Fruit fly (Drosophila melanogaster) whole organism, embryonic: ENCODE measurements around the gene nolo.

Experiments
- CG10147 ChIP-seq: fragments of 200-800 bp; sonication (Bioruptor generic); optimal IDR thresholded peaks from 2 replicates; lab custom pipeline; 2019; ENCODE audit warnings: missing biosample characterization, mild to moderate bottlenecking, missing genetic modification characterization, moderate library complexity
- CG10959 ChIP-seq: fragments of 200-800 bp; sonication (Bioruptor generic); IDR thresholded peaks from 2 replicates; pipeline ENCODE4 v1.3.6; 2022; ENCODE audit warnings: missing biosample characterization, missing genetic modification characterization
- CG11085 ChIP-seq: fragments of 200-800 bp; sonication (Bioruptor generic); IDR thresholded peaks from 2 replicates; pipeline ENCODE4 v1.3.6; 2022; ENCODE audit warnings: missing biosample characterization, missing genetic modification characterization
- CG11247 ChIP-seq: fragments of 200-800 bp; sonication (Bioruptor generic); IDR thresholded peaks from 2 replicates; pipeline ENCODE4 v1.3.6; 2022; ENCODE audit warnings: missing biosample characterization, missing genetic modification characterization
- CG13624 ChIP-seq: fragments of 200-800 bp; sonication (Bioruptor generic); optimal IDR thresholded peaks from 2 replicates; lab custom pipeline; 2016; ENCODE audit warnings: missing biosample characterization, missing genetic modification characterization
- CG13894 ChIP-seq: fragments of 200-800 bp; sonication (Bioruptor generic); optimal IDR thresholded peaks from 3 replicates; lab custom pipeline; 2018; ENCODE audit warnings: missing biosample characterization, mild to moderate bottlenecking, missing genetic modification characterization, moderate library complexity
- CG14965 ChIP-seq: fragments of 200-800 bp; sonication (Bioruptor generic); optimal IDR thresholded peaks from 2 replicates; lab custom pipeline; 2016; ENCODE audit warnings: missing biosample characterization, missing genetic modification characterization, borderline replicate concordance
- CG15011 ChIP-seq: fragments of 200-800 bp; sonication (Bioruptor generic); optimal IDR thresholded peaks from 3 replicates; lab custom pipeline; 2018; ENCODE audit warnings: missing biosample characterization, mild to moderate bottlenecking, missing genetic modification characterization
- CG15514 ChIP-seq: fragments of 200-800 bp; sonication (Bioruptor generic); optimal IDR thresholded peaks from 3 replicates; lab custom pipeline; 2017; ENCODE audit warnings: missing biosample characterization, missing genetic modification characterization, mild to moderate bottlenecking, moderate library complexity, missing genetic modification reagents
- CG16813 ChIP-seq: fragments of 200-800 bp; sonication (Bioruptor generic); IDR thresholded peaks from 3 replicates; pipeline ENCODE4 v1.3.6; 2022; ENCODE audit warnings: missing biosample characterization, missing genetic modification characterization; ENCODE audit not compliant: partially characterized antibody
- CG18764 ChIP-seq: fragments of 200-800 bp; sonication (Bioruptor generic); optimal IDR thresholded peaks from 3 replicates; lab custom pipeline; 2016; ENCODE audit warnings: missing biosample characterization, missing genetic modification characterization
- CG2712 ChIP-seq: fragments of 200-800 bp; optimal IDR thresholded peaks from 3 replicates; lab custom pipeline; 2019; ENCODE audit warnings: missing biosample characterization, mild to moderate bottlenecking, missing genetic modification characterization, moderate library complexity
- CG3163 ChIP-seq: fragments of 200-800 bp; sonication (Bioruptor generic); optimal IDR thresholded peaks from 3 replicates; lab custom pipeline; 2016; ENCODE audit warnings: missing biosample characterization, missing genetic modification characterization
- CG34376 ChIP-seq: fragments of 200-800 bp; sonication (Bioruptor generic); optimal IDR thresholded peaks from 2 replicates; lab custom pipeline; 2018; ENCODE audit warnings: missing biosample characterization, mild to moderate bottlenecking, missing genetic modification characterization
- CG3726 ChIP-seq: fragments of 200-800 bp; sonication (Bioruptor generic); IDR thresholded peaks from 3 replicates; pipeline ENCODE4, ENCODE4 v1.3.6; 2022; ENCODE audit warnings: missing biosample characterization, missing genetic modification characterization
- CG6854 ChIP-seq: fragments of 200-800 bp; sonication (Bioruptor generic); optimal IDR thresholded peaks from 3 replicates; lab custom pipeline; 2017; ENCODE audit warnings: missing biosample characterization, mild to moderate bottlenecking, missing genetic modification characterization
- CG8359 ChIP-seq: fragments of 200-800 bp; sonication (Bioruptor generic); optimal IDR thresholded peaks from 2 replicates; lab custom pipeline; 2017; ENCODE audit warnings: missing biosample characterization, mild to moderate bottlenecking, missing genetic modification characterization, borderline replicate concordance
- D19A ChIP-seq: fragments of 200-800 bp; optimal IDR thresholded peaks from 3 replicates; lab custom pipeline; 2019; ENCODE audit warnings: missing biosample characterization, mild to moderate bottlenecking, missing genetic modification characterization, moderate library complexity
- Dip2 ChIP-seq: fragments of 200-800 bp; sonication (Bioruptor generic); IDR thresholded peaks from 2 replicates; pipeline ENCODE4 v1.3.6; 2022; ENCODE audit warnings: missing biosample characterization, missing genetic modification characterization
- Drgx ChIP-seq: fragments of 200-800 bp; sonication (Bioruptor generic); IDR thresholded peaks from 2 replicates; pipeline ENCODE4 v1.3.6; 2022; ENCODE audit warnings: missing biosample characterization, missing genetic modification characterization
- Eip74EF ChIP-seq, 2 experiments: fragments of 200-800 bp in 1 of 2; fragments of >200 bp in 1 of 2; sonication (Bioruptor generic) in 1 of 2; optimal IDR thresholded peaks; 2 replicates each; lab custom pipeline; 2017 to 2019; ENCODE audit warnings: missing biosample characterization in 2 of 2, missing genetic modification characterization in 2 of 2, mild to moderate bottlenecking in 1 of 2, moderate library complexity in 1 of 2
- Ets97D ChIP-seq: fragments of 200-800 bp; sonication (Bioruptor generic); optimal IDR thresholded peaks from 3 replicates; lab custom pipeline; 2016; ENCODE audit warnings: missing biosample characterization, missing genetic modification characterization
- GATAe ChIP-seq: fragments of 200-800 bp; sonication (Bioruptor generic); conservative IDR thresholded peaks from 2 replicates; pipeline ENCODE4 v1.3.6; 2022; ENCODE audit warnings: missing biosample characterization, missing genetic modification characterization
- HLH3B ChIP-seq: fragments of 200-800 bp; sonication (Bioruptor generic); IDR thresholded peaks from 2 replicates; pipeline ENCODE4 v1.3.6; 2022; ENCODE audit warnings: missing biosample characterization, missing genetic modification characterization
- Mad ChIP-seq: fragments of 200-800 bp; sonication (Bioruptor generic); optimal IDR thresholded peaks from 2 replicates; lab custom pipeline; 2016; ENCODE audit warnings: missing biosample characterization, missing genetic modification characterization
- Max ChIP-seq: fragments of 200-800 bp; sonication (Bioruptor generic); optimal IDR thresholded peaks from 2 replicates; lab custom pipeline; 2016; ENCODE audit warnings: missing biosample characterization, mild to moderate bottlenecking, missing genetic modification characterization
- Ptx1 ChIP-seq: fragments of 200-800 bp; sonication (Bioruptor generic); IDR thresholded peaks from 2 replicates; pipeline ENCODE4 v1.3.6; 2022; ENCODE audit warnings: missing biosample characterization, missing genetic modification characterization
- Scr ChIP-seq: fragments of 200-800 bp; sonication (Bioruptor generic); IDR thresholded peaks from 2 replicates; pipeline ENCODE4 v1.3.6; 2022; ENCODE audit warnings: missing biosample characterization, missing genetic modification characterization; ENCODE audit not compliant: partially characterized antibody
- Xbp1 ChIP-seq: fragments of 200-800 bp; sonication (Bioruptor generic); optimal IDR thresholded peaks from 3 replicates; lab custom pipeline; 2016; ENCODE audit warnings: missing biosample characterization, mild to moderate bottlenecking, missing genetic modification characterization
- caup ChIP-seq: fragments of 200-800 bp; sonication (Bioruptor generic); optimal IDR thresholded peaks from 3 replicates; lab custom pipeline; 2017; ENCODE audit warnings: missing biosample characterization, mild to moderate bottlenecking, missing genetic modification characterization, moderate library complexity; ENCODE audit not compliant: severe bottlenecking
- chif ChIP-seq, 2 experiments: fragments of 200-800 bp; sonication (Bioruptor generic); optimal IDR thresholded peaks; 3 replicates each; lab custom pipeline; 2016; ENCODE audit warnings: missing biosample characterization in 2 of 2, missing genetic modification characterization in 2 of 2
- dm ChIP-seq: fragments of 200-800 bp; sonication (Bioruptor generic); optimal IDR thresholded peaks from 3 replicates; lab custom pipeline; 2016; ENCODE audit warnings: missing biosample characterization, missing genetic modification characterization
- dpn ChIP-seq, 2 experiments: fragments of 200-800 bp; sonication (Bioruptor generic); optimal IDR thresholded peaks; 3 replicates each; lab custom pipeline; 2016; ENCODE audit warnings: missing biosample characterization in 2 of 2, missing genetic modification characterization in 2 of 2
- en ChIP-seq: fragments of 200-800 bp; sonication (Bioruptor generic); optimal IDR thresholded peaks from 2 replicates; lab custom pipeline; 2016; ENCODE audit warnings: missing biosample characterization, missing genetic modification characterization
- fd3F ChIP-seq: fragments of 200-800 bp; sonication (Bioruptor generic); optimal IDR thresholded peaks from 2 replicates; lab custom pipeline; 2018; ENCODE audit warnings: missing biosample characterization, mild to moderate bottlenecking, missing genetic modification characterization, moderate library complexity
- gcm ChIP-seq: fragments of 200-800 bp; sonication (Bioruptor generic); optimal IDR thresholded peaks from 2 replicates; lab custom pipeline; 2019; ENCODE audit warnings: missing biosample characterization, mild to moderate bottlenecking, missing genetic modification characterization, moderate library complexity
- gsb ChIP-seq: fragments of 200-800 bp; sonication (Bioruptor generic); IDR thresholded peaks from 2 replicates; pipeline ENCODE4 v1.3.6; 2022; ENCODE audit warnings: missing biosample characterization, missing genetic modification characterization
- lbe ChIP-seq: fragments of 200-800 bp; sonication (Bioruptor generic); optimal IDR thresholded peaks from 2 replicates; lab custom pipeline; 2016; ENCODE audit warnings: missing biosample characterization, mild to moderate bottlenecking, missing genetic modification characterization
- maf-S ChIP-seq: fragments of 200-800 bp; sonication (Bioruptor generic); optimal IDR thresholded peaks from 2 replicates; lab custom pipeline; 2016; ENCODE audit warnings: missing biosample characterization, missing genetic modification characterization
- pita ChIP-seq: fragments of 200-800 bp; sonication (Bioruptor generic); optimal IDR thresholded peaks from 2 replicates; lab custom pipeline; 2017; ENCODE audit warnings: missing biosample characterization, mild to moderate bottlenecking, missing genetic modification characterization
- pzg ChIP-seq: fragments of 200-800 bp; sonication (Bioruptor generic); optimal IDR thresholded peaks from 3 replicates; lab custom pipeline; 2018; ENCODE audit warnings: missing biosample characterization, mild to moderate bottlenecking, missing genetic modification characterization, moderate library complexity
- stc ChIP-seq: fragments of 200-800 bp; sonication (Bioruptor generic); IDR thresholded peaks from 2 replicates; pipeline ENCODE4 v1.3.6; 2022; ENCODE audit warnings: missing biosample characterization, missing genetic modification characterization
- stwl ChIP-seq: fragments of 200-800 bp; sonication (Bioruptor generic); optimal IDR thresholded peaks from 3 replicates; lab custom pipeline; 2018; ENCODE audit warnings: missing biosample characterization, mild to moderate bottlenecking, missing genetic modification characterization, moderate library complexity
- tin ChIP-seq: fragments of 200-800 bp; sonication (Bioruptor generic); optimal IDR thresholded peaks from 3 replicates; lab custom pipeline; 2016; ENCODE audit warnings: missing biosample characterization, missing genetic modification characterization
- tup ChIP-seq: fragments of 200-800 bp; sonication (Bioruptor generic); optimal IDR thresholded peaks from 2 replicates; lab custom pipeline; 2016; ENCODE audit warnings: missing biosample characterization, mild to moderate bottlenecking, missing genetic modification characterization, moderate library complexity
- twi ChIP-seq: fragments of 200-800 bp; optimal IDR thresholded peaks from 2 replicates; lab custom pipeline; 2019; ENCODE audit warnings: missing biosample characterization, mild to moderate bottlenecking, missing genetic modification characterization, moderate library complexity
- vnd ChIP-seq: fragments of 200-800 bp; sonication (Bioruptor generic); IDR thresholded peaks from 3 replicates; pipeline ENCODE4 v1.3.6; 2022; ENCODE audit warnings: missing biosample characterization, missing genetic modification characterization; ENCODE audit not compliant: partially characterized antibody
- zfh1 ChIP-seq: fragments of 200-800 bp; sonication (Bioruptor generic); IDR thresholded peaks from 3 replicates; pipeline ENCODE4 v1.3.6; 2022; ENCODE audit warnings: missing biosample characterization, missing genetic modification characterization

The nolo gene

dm6 chr2L:21757264-21758066 is 73.6 kb downstream of the nolo start, which contains the start of the genes step and CG1416 (continued):
- TF ChIP-seq chif (GFP tag; optimal IDR thresholded peaks at IDR 0.05; lab: Kevin White, UChicago) (peak; percentile 62 to 63), stc (GFP tag; lab: Robert Waterston, UW) (no peak), CG18764 (GFP tag; lab: Kevin White, UChicago) (no peak), HLH3B (0 out of 2 replicates have a peak, but pooled peaks have one; percentile 34), CG13894 (no peak), CG6854 (no peak), CG11085 (GFP tag; lab: Robert Waterston, UW) (peak; percentile 65), Ets97D (GFP tag; lab: Kevin White, UChicago) (peak; percentile 61), Max (GFP tag; lab: Kevin White, UChicago) (no peak), vnd (GFP tag; lab: Robert Waterston, UW) (peak; percentile 5; the same call in 2 of the 3 replicates), stwl (tag; lab: Kevin White, UChicago) (peak; percentile 47), tup (GFP tag; lab: Kevin White, UChicago) (no peak), tin (GFP tag; lab: Kevin White, UChicago) (peak; percentile 63), CG2712 (peak; percentile 51), D19A (tag; lab: Kevin White, UChicago) (no peak), en (GFP tag; lab: Kevin White, UChicago) (no peak), Ptx1 (GFP tag; lab: Robert Waterston, UW) (no peak; the same call in 1 of the 2 replicates), CG11247 (GFP tag; lab: Robert Waterston, UW) (no peak), fd3F (peak; percentile 1), CG3726 (GFP tag; lab: Robert Waterston, UW) (no peak), CG15514 (GFP tag; lab: Kevin White, UChicago) (peak; percentile 42), zfh1 (GFP tag; lab: Robert Waterston, UW) (peak; percentile 65), lbe (GFP tag; lab: Kevin White, UChicago) (no peak), Drgx (GFP tag; lab: Robert Waterston, UW) (no peak), Mad (GFP tag; lab: Kevin White, UChicago) (peak; percentile 41), CG10147 (GFP tag; lab: Kevin White, UChicago) (no peak), pzg (peak; percentile 81), pita (GFP tag; lab: Kevin White, UChicago) (no peak), CG15011 (GFP tag; lab: Kevin White, UChicago) (no peak), CG3163 (GFP tag; lab: Kevin White, UChicago) (peak; percentile 18), Scr (GFP tag; lab: Robert Waterston, UW) (peak; percentile 56), maf-S (GFP tag; lab: Kevin White, UChicago) (peak; percentile 33), CG14965 (no peak), dpn (GFP tag; optimal IDR thresholded peaks at IDR 0.05; lab: Kevin White, UChicago) (peak; percentile 46 to 52), CG34376 (GFP tag; lab: Kevin White, UChicago) (no peak), dm (peak; percentile 52), gsb (GFP tag; lab: Robert Waterston, UW) (no peak), CG10959 (GFP tag; lab: Robert Waterston, UW) (no peak), CG8359 (GFP tag; lab: Kevin White, UChicago) (no peak), Xbp1 (GFP tag; lab: Kevin White, UChicago) (peak; percentile 54), gcm (GFP tag; lab: Kevin White, UChicago) (no peak), CG13624 (peak; percentile 7), twi (tag; lab: Kevin White, UChicago) (peak; percentile 48), Dip2 (GFP tag; lab: Robert Waterston, UW) (no peak), CG16813 (peak; percentile 77), GATAe (GFP tag; lab: Robert Waterston, UW) (no peak), Eip74EF (GFP tag; optimal IDR thresholded peaks at IDR 0.05; lab: Kevin White, UChicago) (peak in 1 of 2 experiments; percentile 63), caup (GFP tag; lab: Kevin White, UChicago) (no peak)
